Fruit fly (Drosophila melanogaster) whole organism, embryonic: Measurements from ENCODE around the gene CG9855.

ENCODE experiments used
- Awh ChIP-seq: fragments of 200-800 bp; sonication (Bioruptor generic); IDR thresholded peaks from 2 replicates; pipeline ENCODE4, ENCODE4 v1.3.6; 2022; ENCODE audit warnings: missing biosample characterization, missing genetic modification characterization
- B-H2 ChIP-seq: fragments of 200-800 bp; sonication (Bioruptor generic); optimal IDR thresholded peaks from 2 replicates; lab custom pipeline; 2018; ENCODE audit warnings: missing biosample characterization, mild to moderate bottlenecking, missing genetic modification characterization
- BtbVII ChIP-seq: fragments of 200-800 bp; sonication (Bioruptor generic); optimal IDR thresholded peaks from 3 replicates; lab custom pipeline; 2017; ENCODE audit warnings: missing biosample characterization, mild to moderate bottlenecking, missing genetic modification characterization
- CG10543 ChIP-seq: fragments of 200-800 bp; sonication (Bioruptor generic); optimal IDR thresholded peaks from 3 replicates; lab custom pipeline; 2017; ENCODE audit warnings: missing biosample characterization, mild to moderate bottlenecking, missing genetic modification characterization, moderate library complexity
- CG11696 ChIP-seq: fragments of 200-800 bp; sonication (Bioruptor generic); IDR thresholded peaks from 2 replicates; pipeline ENCODE4 v1.3.6; 2022; ENCODE audit warnings: missing biosample characterization, missing genetic modification characterization
- CG12299 ChIP-seq: fragments of 200-800 bp; sonication (Bioruptor generic); optimal IDR thresholded peaks from 2 replicates; lab custom pipeline; 2018; ENCODE audit warnings: missing biosample characterization, mild to moderate bottlenecking, missing genetic modification characterization
- CG12659 ChIP-seq: fragments of 200-800 bp; sonication (Bioruptor generic); optimal IDR thresholded peaks from 3 replicates; lab custom pipeline; 2017; ENCODE audit warnings: mild to moderate bottlenecking, missing biosample characterization, missing genetic modification reagents, missing genetic modification characterization
- CG13296 ChIP-seq: fragments of 200-800 bp; sonication (Bioruptor generic); optimal IDR thresholded peaks from 3 replicates; lab custom pipeline; 2018; ENCODE audit warnings: missing biosample characterization, mild to moderate bottlenecking, missing genetic modification characterization
- CG15514 ChIP-seq: fragments of 200-800 bp; sonication (Bioruptor generic); optimal IDR thresholded peaks from 3 replicates; lab custom pipeline; 2017; ENCODE audit warnings: missing biosample characterization, missing genetic modification characterization, mild to moderate bottlenecking, moderate library complexity, missing genetic modification reagents
- CG17385 ChIP-seq: fragments of 200-800 bp; sonication (Bioruptor generic); optimal IDR thresholded peaks from 3 replicates; lab custom pipeline; 2018; ENCODE audit warnings: missing biosample characterization, mild to moderate bottlenecking, missing genetic modification characterization
- CG1832 ChIP-seq: fragments of 200-800 bp; sonication (Bioruptor generic); optimal IDR thresholded peaks from 2 replicates; lab custom pipeline; 2017; ENCODE audit warnings: missing biosample characterization, mild to moderate bottlenecking, missing genetic modification characterization, inconsistent platforms
- CG18599 ChIP-seq: fragments of 200-800 bp; sonication (Bioruptor generic); optimal IDR thresholded peaks from 3 replicates; lab custom pipeline; 2017; ENCODE audit warnings: missing biosample characterization, missing genetic modification characterization, mild to moderate bottlenecking, moderate library complexity, missing genetic modification reagents
- CG2199 ChIP-seq: fragments of 200-800 bp; sonication (Bioruptor generic); IDR thresholded peaks from 3 replicates; pipeline ENCODE4 v1.3.6; 2022; ENCODE audit warnings: missing biosample characterization, missing genetic modification characterization
- CG30403 ChIP-seq: fragments of 200-800 bp; sonication (Bioruptor generic); optimal IDR thresholded peaks from 3 replicates; lab custom pipeline; 2016; ENCODE audit warnings: missing biosample characterization, missing genetic modification characterization
- CG31224 ChIP-seq: fragments of 200-800 bp; sonication (Bioruptor generic); IDR thresholded peaks from 2 replicates; pipeline ENCODE4 v1.3.6; 2022; ENCODE audit warnings: missing biosample characterization, missing genetic modification characterization
- CG4854 ChIP-seq: fragments of 200-800 bp; sonication (Bioruptor generic); optimal IDR thresholded peaks from 2 replicates; lab custom pipeline; 2016; ENCODE audit warnings: missing biosample characterization, missing genetic modification characterization, inconsistent platforms
- CG5180 ChIP-seq: fragments of 200-800 bp; sonication (Bioruptor generic); optimal IDR thresholded peaks from 3 replicates; lab custom pipeline; 2017; ENCODE audit warnings: missing biosample characterization, missing genetic modification characterization, mild to moderate bottlenecking, moderate library complexity, missing genetic modification reagents
- CG6175 ChIP-seq: fragments of 200-800 bp; sonication (Bioruptor generic); IDR thresholded peaks from 3 replicates; pipeline ENCODE4 v1.3.6; 2022; ENCODE audit warnings: missing biosample characterization, missing genetic modification characterization
- CG6765 ChIP-seq: fragments of 200-800 bp; sonication (Bioruptor generic); optimal IDR thresholded peaks from 3 replicates; lab custom pipeline; 2017; ENCODE audit warnings: missing biosample characterization, mild to moderate bottlenecking, missing genetic modification characterization
- CG6854 ChIP-seq: fragments of 200-800 bp; sonication (Bioruptor generic); optimal IDR thresholded peaks from 3 replicates; lab custom pipeline; 2017; ENCODE audit warnings: missing biosample characterization, mild to moderate bottlenecking, missing genetic modification characterization
- CG8290 ChIP-seq, 3 experiments: fragments of 200-800 bp; sonication (Bioruptor generic); optimal IDR thresholded peaks; 2 replicates each; lab custom pipeline; 2016 to 2019; ENCODE audit warnings: missing biosample characterization in 3 of 3, missing genetic modification characterization in 3 of 3, mild to moderate bottlenecking in 2 of 3, moderate library complexity in 1 of 3
- CTCF ChIP-seq: fragments of 200-800 bp; sonication (Bioruptor generic); optimal IDR thresholded peaks from 2 replicates; lab custom pipeline; 2017; ENCODE audit warnings: missing biosample characterization, mild to moderate bottlenecking, missing genetic modification characterization, moderate library complexity
- CrebB ChIP-seq: fragments of 200-800 bp; sonication (Bioruptor generic); optimal IDR thresholded peaks from 3 replicates; lab custom pipeline; 2018; ENCODE audit warnings: missing biosample characterization, mild to moderate bottlenecking, missing genetic modification characterization
- Deaf1 ChIP-seq: fragments of 200-800 bp; optimal IDR thresholded peaks from 3 replicates; lab custom pipeline; 2019; ENCODE audit warnings: missing biosample characterization, mild to moderate bottlenecking, missing genetic modification characterization, moderate library complexity
- Hand ChIP-seq: fragments of 200-800 bp; sonication (Bioruptor generic); optimal IDR thresholded peaks from 2 replicates; lab custom pipeline; 2017; ENCODE audit warnings: mild to moderate bottlenecking, missing biosample characterization, missing genetic modification reagents, missing genetic modification characterization
- Hmr ChIP-seq: fragments of 200-800 bp; sonication (Bioruptor generic); optimal IDR thresholded peaks from 3 replicates; lab custom pipeline; 2017; ENCODE audit warnings: mild to moderate bottlenecking, missing biosample characterization, missing genetic modification reagents, missing genetic modification characterization
- Jarid2 ChIP-seq: fragments of 200-800 bp; sonication (Bioruptor generic); optimal IDR thresholded peaks from 3 replicates; lab custom pipeline; 2017; ENCODE audit warnings: mild to moderate bottlenecking, missing biosample characterization, missing genetic modification reagents, missing genetic modification characterization
- Med ChIP-seq: fragments of 200-800 bp; sonication (Bioruptor generic); peaks from one replicate; lab custom pipeline; 2016; ENCODE audit warnings: missing biosample characterization, missing genetic modification characterization, mild to moderate bottlenecking, inconsistent platforms, moderate library complexity
- NFAT ChIP-seq: fragments of 200-800 bp; sonication (Bioruptor generic); IDR thresholded peaks from 2 replicates; pipeline ENCODE4 v1.3.6; 2022; ENCODE audit warnings: missing biosample characterization, missing genetic modification characterization
- Nf-YB ChIP-seq: fragments of 200-800 bp; sonication (Bioruptor generic); optimal IDR thresholded peaks from 3 replicates; lab custom pipeline; 2019; ENCODE audit warnings: missing biosample characterization, mild to moderate bottlenecking, missing genetic modification characterization, moderate library complexity
- aop ChIP-seq: fragments of 200-800 bp; sonication (Bioruptor generic); IDR thresholded peaks from 2 replicates; pipeline ENCODE4 v1.3.6; 2022; ENCODE audit warnings: missing biosample characterization, missing genetic modification characterization
- ato ChIP-seq: fragments of 200-800 bp; sonication (Bioruptor generic); IDR thresholded peaks from 2 replicates; pipeline ENCODE4 v1.3.6; 2022; ENCODE audit warnings: missing biosample characterization, missing genetic modification characterization; ENCODE audit not compliant: partially characterized antibody
- caup ChIP-seq: fragments of 200-800 bp; sonication (Bioruptor generic); optimal IDR thresholded peaks from 3 replicates; lab custom pipeline; 2017; ENCODE audit warnings: missing biosample characterization, mild to moderate bottlenecking, missing genetic modification characterization, moderate library complexity; ENCODE audit not compliant: severe bottlenecking
- chinmo ChIP-seq: fragments of 200-800 bp; sonication (Bioruptor generic); IDR thresholded peaks from 4 replicates; pipeline ENCODE4 v1.3.6; 2022; ENCODE audit warnings: missing biosample characterization, missing genetic modification characterization; ENCODE audit not compliant: partially characterized antibody
- cwo ChIP-seq: fragments of 200-800 bp; sonication (Bioruptor generic); optimal IDR thresholded peaks from 3 replicates; lab custom pipeline; 2017; ENCODE audit warnings: missing biosample characterization, missing genetic modification characterization, mild to moderate bottlenecking, moderate library complexity, missing genetic modification reagents
- gro ChIP-seq: fragments of 200-800 bp; sonication (Bioruptor generic); optimal IDR thresholded peaks from 2 replicates; lab custom pipeline; 2016; ENCODE audit warnings: missing biosample characterization, missing genetic modification characterization
- hb ChIP-seq: fragments of 200-800 bp; sonication (Bioruptor generic); IDR thresholded peaks from 3 replicates; pipeline ENCODE4 v1.3.6; 2022; ENCODE audit warnings: missing biosample characterization, missing genetic modification characterization; ENCODE audit not compliant: partially characterized antibody
- hkb ChIP-seq, 2 experiments: fragments of 200-800 bp in 1 of 2; fragments of >200 bp in 1 of 2; sonication (Bioruptor generic) in 1 of 2; IDR thresholded peaks in 1 of 2; optimal IDR thresholded peaks in 1 of 2; 2 replicates each; pipeline versions ENCODE4 v1.3.6 to Lab custom; 2017 to 2022; ENCODE audit warnings: missing biosample characterization in 1 of 2, missing genetic modification characterization in 1 of 2
- lmd ChIP-seq: fragments of 200-800 bp; sonication (Bioruptor generic); IDR thresholded peaks from 2 replicates; pipeline ENCODE4 v1.3.6; 2022; ENCODE audit warnings: missing biosample characterization, missing genetic modification characterization
- nau ChIP-seq: fragments of 200-800 bp; sonication (Bioruptor generic); optimal IDR thresholded peaks from 3 replicates; lab custom pipeline; 2017; ENCODE audit warnings: missing biosample characterization, mild to moderate bottlenecking, missing genetic modification characterization, missing genetic modification reagents
- pzg ChIP-seq: fragments of 200-800 bp; sonication (Bioruptor generic); optimal IDR thresholded peaks from 3 replicates; lab custom pipeline; 2018; ENCODE audit warnings: missing biosample characterization, mild to moderate bottlenecking, missing genetic modification characterization, moderate library complexity
- schlank ChIP-seq: fragments of 200-800 bp; sonication (Bioruptor generic); optimal IDR thresholded peaks from 2 replicates; lab custom pipeline; 2018; ENCODE audit warnings: missing biosample characterization, mild to moderate bottlenecking, missing genetic modification characterization
- scrt ChIP-seq: fragments of 200-800 bp; sonication (Bioruptor generic); optimal IDR thresholded peaks from 2 replicates; lab custom pipeline; 2018; ENCODE audit warnings: missing biosample characterization, mild to moderate bottlenecking, missing genetic modification characterization, moderate library complexity
- tup ChIP-seq: fragments of 200-800 bp; sonication (Bioruptor generic); optimal IDR thresholded peaks from 2 replicates; lab custom pipeline; 2016; ENCODE audit warnings: missing biosample characterization, mild to moderate bottlenecking, missing genetic modification characterization, moderate library complexity
- z ChIP-seq: fragments of 200-800 bp; sonication (Bioruptor generic); IDR thresholded peaks from 3 replicates; pipeline ENCODE4 v1.3.6; 2022; ENCODE audit warnings: missing biosample characterization, missing genetic modification characterization
- zfh1 ChIP-seq: fragments of 200-800 bp; sonication (Bioruptor generic); IDR thresholded peaks from 3 replicates; pipeline ENCODE4 v1.3.6; 2022; ENCODE audit warnings: missing biosample characterization, missing genetic modification characterization

Gene CG9855

DNA sequence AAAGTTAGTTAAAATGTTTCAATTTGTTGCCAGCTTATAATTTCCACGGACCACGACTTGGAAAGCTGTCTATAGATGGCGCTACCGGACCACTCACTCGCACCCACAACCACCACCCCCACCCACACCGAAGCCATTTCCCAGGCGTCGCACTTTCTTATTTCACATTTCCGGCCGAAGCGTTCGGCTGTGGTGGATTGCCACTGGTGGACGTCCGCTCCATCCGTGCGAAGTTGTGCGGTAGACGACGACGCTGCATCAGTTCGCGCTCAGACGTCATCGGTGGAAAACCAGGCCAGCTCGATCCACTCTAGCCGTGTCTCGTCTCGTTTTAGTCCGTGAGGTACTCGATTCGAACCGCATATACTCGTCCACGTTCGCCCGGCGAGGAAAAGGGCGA lies 38.0 kb downstream of the CG9855 start, which contains the start of gene CG1090 (continued):
- TF ChIP-seq CG18599 (peak; percentile 70), Nf-YB (peak; percentile 6), CG12659 (peak; percentile 10), Med (GFP tag; lab: Kevin White, UChicago) (peak; percentile 60), hb (GFP tag; lab: Robert Waterston, UW) (no peak), scrt (GFP tag; lab: Kevin White, UChicago) (peak; percentile 38), CG5180 (GFP tag; lab: Kevin White, UChicago) (peak; percentile 24), CG10543 (peak; percentile 64), CG15514 (GFP tag; lab: Kevin White, UChicago) (peak; percentile 56), CG8290 (GFP tag; optimal IDR thresholded peaks at IDR 0.05; lab: Kevin White, UChicago) (no peak), CG8290 (tag; optimal IDR thresholded peaks at IDR 0.05; lab: Kevin White, UChicago) (peak in 1 of 2 experiments; percentile 56), aop (GFP tag; lab: Robert Waterston, UW) (no peak), CG31224 (no peak), caup (GFP tag; lab: Kevin White, UChicago) (peak; percentile 29), CG6175 (GFP tag; lab: Robert Waterston, UW) (peak; percentile 39; the same call in 1 of the 3 replicates), NFAT (GFP tag; lab: Robert Waterston, UW) (peak; percentile 30; the same call in 1 of the 2 replicates), CG12299 (no peak), ato (GFP tag; lab: Robert Waterston, UW) (no peak), CG13296 (peak; percentile 40), zfh1 (GFP tag; lab: Robert Waterston, UW) (0 out of 3 replicates have a peak, but pooled peaks have one; percentile 6), z (no peak), Hmr (peak; percentile 47), Jarid2 (GFP tag; lab: Kevin White, UChicago) (peak; percentile 8), CrebB (tag; lab: Kevin White, UChicago) (peak; percentile 37), Hand (GFP tag; lab: Kevin White, UChicago) (peak; percentile 60), CG6854 (GFP tag; lab: Kevin White, UChicago) (peak; percentile 36), tup (GFP tag; lab: Kevin White, UChicago) (no peak), CG6765 (GFP tag; lab: Kevin White, UChicago) (peak; percentile 82), BtbVII (GFP tag; lab: Kevin White, UChicago) (peak; percentile 55), pzg (GFP tag; lab: Kevin White, UChicago) (peak; percentile 15), cwo (GFP tag; lab: Kevin White, UChicago) (no peak), Deaf1 (tag; lab: Kevin White, UChicago) (peak; percentile 95), nau (GFP tag; lab: Kevin White, UChicago) (peak; percentile 22), schlank (tag; lab: Kevin White, UChicago) (peak; percentile 38), CG30403 (GFP tag; lab: Kevin White, UChicago) (no peak), CTCF (peak; percentile 90), CG2199 (0 out of 3 replicates have a peak, but pooled peaks have one; percentile 36), hkb (optimal IDR thresholded peaks at IDR 0.05; lab: Kevin White, UChicago) (no peak), hkb (GFP tag; IDR thresholded peaks at IDR 0.05; lab: Robert Waterston, UW) (peak; percentile 56; the same call in 1 of the 2 replicates), CG1832 (GFP tag; lab: Kevin White, UChicago) (no peak), CG17385 (peak; percentile 28), gro (GFP tag; lab: Kevin White, UChicago) (no peak), CG11696 (0 out of 2 replicates have a peak, but pooled peaks have one; percentile 11), chinmo (GFP tag; lab: Robert Waterston, UW) (0 out of 4 replicates have a peak, but pooled peaks have one; percentile 37), Awh (GFP tag; lab: Robert Waterston, UW) (no peak), B-H2 (peak; percentile 5), CG4854 (GFP tag; lab: Kevin White, UChicago) (no peak), lmd (GFP tag; lab: Robert Waterston, UW) (0 out of 2 replicates have a peak, but pooled peaks have one; percentile 13)
- TF ChIP-seq, all 482 proteins: peak for 51
